Worm (Caenorhabditis elegans) whole organism, mixed stage, embryonic: ENCODE data around the gene gop-2.

Experiments
- bed-3 ChIP-seq: fragments of 200-800 bp; sonication (Bioruptor generic); optimal IDR thresholded peaks from 3 replicates; lab custom pipeline; 2018; ENCODE audit warnings: mild to moderate bottlenecking, missing genetic modification characterization, moderate library complexity, missing compliant biosample characterization
- blmp-1 ChIP-seq: fragments of 150-350 bp; optimal IDR thresholded peaks from 2 replicates; lab custom pipeline; 2014; ENCODE audit warnings: missing biosample characterization, missing genetic modification characterization
- ceh-39 ChIP-seq: fragments of 150-350 bp; optimal IDR thresholded peaks from 2 replicates; lab custom pipeline; 2014; ENCODE audit warnings: missing biosample characterization, missing genetic modification characterization
- ceh-43 ChIP-seq: fragments of 200-800 bp; sonication (Bioruptor generic); optimal IDR thresholded peaks from 2 replicates; lab custom pipeline; 2018; ENCODE audit warnings: mild to moderate bottlenecking, missing genetic modification characterization, moderate library complexity, missing compliant biosample characterization
- ceh-83 ChIP-seq: fragments of 200-800 bp; sonication (Bioruptor generic); optimal IDR thresholded peaks from 2 replicates; lab custom pipeline; 2018; ENCODE audit warnings: mild to moderate bottlenecking, missing genetic modification characterization, missing compliant biosample characterization
- ces-1 ChIP-seq: fragments of 150-350 bp; optimal IDR thresholded peaks from 2 replicates; lab custom pipeline; 2014; ENCODE audit warnings: missing biosample characterization, missing genetic modification reagents, missing genetic modification characterization
- cnd-1 ChIP-seq: fragments of 200-800 bp; sonication (Bioruptor generic); optimal IDR thresholded peaks from 2 replicates; lab custom pipeline; 2018; ENCODE audit warnings: mild to moderate bottlenecking, missing genetic modification characterization, missing compliant biosample characterization
- drap-1 ChIP-seq: fragments of 200-800 bp; sonication (Bioruptor generic); optimal IDR thresholded peaks from 3 replicates; lab custom pipeline; 2018; ENCODE audit warnings: mild to moderate bottlenecking, missing genetic modification characterization, missing compliant biosample characterization
- elt-1 ChIP-seq: sonication (generic microtip); optimal IDR thresholded peaks from 2 replicates; lab custom pipeline; 2017; ENCODE audit warnings: missing genetic modification characterization, mild to moderate bottlenecking, missing compliant biosample characterization, antibody characterized with exemption, moderate library complexity, borderline replicate concordance; ENCODE audit not compliant: insufficient read depth
- elt-3 ChIP-seq: fragments of 150-350 bp; optimal IDR thresholded peaks from 2 replicates; lab custom pipeline; 2014; ENCODE audit warnings: missing biosample characterization, missing genetic modification characterization
- flh-1 ChIP-seq: fragments of 200-800 bp; sonication (Bioruptor generic); optimal IDR thresholded peaks from 2 replicates; lab custom pipeline; 2018; ENCODE audit warnings: mild to moderate bottlenecking, missing genetic modification characterization, moderate library complexity, missing compliant biosample characterization
- ham-2 ChIP-seq: fragments of 200-800 bp; sonication (Bioruptor generic); optimal IDR thresholded peaks from 2 replicates; lab custom pipeline; 2018; ENCODE audit warnings: mild to moderate bottlenecking, missing genetic modification characterization, missing compliant biosample characterization
- hlh-1 ChIP-seq: fragments of 150-350 bp; optimal IDR thresholded peaks from 2 replicates; lab custom pipeline; 2014; ENCODE audit warnings: missing biosample characterization, missing genetic modification reagents, missing genetic modification characterization
- lin-13 ChIP-seq: fragments of 150-350 bp; optimal IDR thresholded peaks from 2 replicates; lab custom pipeline; 2014; ENCODE audit warnings: missing biosample characterization, missing genetic modification characterization
- lin-32 ChIP-seq: fragments of 200-800 bp; sonication (Bioruptor generic); optimal IDR thresholded peaks from 2 replicates; lab custom pipeline; 2018; ENCODE audit warnings: mild to moderate bottlenecking, missing genetic modification characterization, missing compliant biosample characterization
- lsy-2 ChIP-seq: fragments of 150-350 bp; optimal IDR thresholded peaks from 2 replicates; lab custom pipeline; 2014; ENCODE audit warnings: missing biosample characterization, missing genetic modification characterization
- mab-5 ChIP-seq: fragments of 150-350 bp; optimal IDR thresholded peaks from 2 replicates; lab custom pipeline; 2014; ENCODE audit warnings: missing biosample characterization, missing genetic modification characterization
- mep-1 ChIP-seq: fragments of 150-350 bp; optimal IDR thresholded peaks from 2 replicates; lab custom pipeline; 2017; ENCODE audit warnings: missing biosample characterization, missing genetic modification reagents, missing genetic modification characterization, inconsistent platforms
- mls-2 ChIP-seq: sonication (generic microtip); optimal IDR thresholded peaks from 2 replicates; lab custom pipeline; 2016; ENCODE audit warnings: mild to moderate bottlenecking, missing genetic modification characterization, moderate library complexity, missing compliant biosample characterization
- nhr-12 ChIP-seq: fragments of 150-350 bp; optimal IDR thresholded peaks from 2 replicates; lab custom pipeline; 2014; ENCODE audit warnings: missing biosample characterization, missing genetic modification characterization
- nhr-2 ChIP-seq: fragments of 150-350 bp; optimal IDR thresholded peaks from 2 replicates; lab custom pipeline; 2014; ENCODE audit warnings: missing biosample characterization, missing genetic modification characterization
- nhr-237 ChIP-seq: fragments of 150-350 bp; optimal IDR thresholded peaks from 2 replicates; lab custom pipeline; 2014; ENCODE audit warnings: missing biosample characterization, missing genetic modification characterization
- nhr-28 ChIP-seq: fragments of 150-350 bp; optimal IDR thresholded peaks from 2 replicates; lab custom pipeline; 2014; ENCODE audit warnings: missing biosample characterization, missing genetic modification characterization
- nhr-76 ChIP-seq: sonication (generic microtip); optimal IDR thresholded peaks from 2 replicates; lab custom pipeline; 2017; ENCODE audit warnings: missing biosample characterization, missing genetic modification characterization
- pha-4 ChIP-seq: fragments of 150-350 bp; optimal IDR thresholded peaks from 2 replicates; lab custom pipeline; 2018; ENCODE audit warnings: missing biosample characterization, missing genetic modification reagents, missing genetic modification characterization
- sem-2 ChIP-seq: fragments of 200-800 bp; sonication (Bioruptor generic); optimal IDR thresholded peaks from 2 replicates; lab custom pipeline; 2018; ENCODE audit warnings: mild to moderate bottlenecking, missing genetic modification characterization, missing compliant biosample characterization
- snpc-4 ChIP-seq: fragments of 150-350 bp; optimal IDR thresholded peaks from 2 replicates; lab custom pipeline; 2014; ENCODE audit warnings: missing biosample characterization, missing genetic modification characterization
- unc-120 ChIP-seq: sonication (generic microtip); optimal IDR thresholded peaks from 2 replicates; lab custom pipeline; 2017; ENCODE audit warnings: missing genetic modification characterization, missing compliant biosample characterization; ENCODE audit not compliant: poor library complexity, severe bottlenecking
- unc-39 ChIP-seq: fragments of 150-350 bp; optimal IDR thresholded peaks from 2 replicates; lab custom pipeline; 2014; ENCODE audit warnings: missing biosample characterization, missing genetic modification characterization
- zip-8 ChIP-seq: fragments of 150-350 bp; optimal IDR thresholded peaks from 2 replicates; lab custom pipeline; 2014; ENCODE audit warnings: missing biosample characterization, missing genetic modification characterization
- ztf-11 ChIP-seq: fragments of 150-350 bp; optimal IDR thresholded peaks from 2 replicates; lab custom pipeline; 2014; ENCODE audit warnings: missing biosample characterization, missing genetic modification characterization

Gene gop-2

DNA sequence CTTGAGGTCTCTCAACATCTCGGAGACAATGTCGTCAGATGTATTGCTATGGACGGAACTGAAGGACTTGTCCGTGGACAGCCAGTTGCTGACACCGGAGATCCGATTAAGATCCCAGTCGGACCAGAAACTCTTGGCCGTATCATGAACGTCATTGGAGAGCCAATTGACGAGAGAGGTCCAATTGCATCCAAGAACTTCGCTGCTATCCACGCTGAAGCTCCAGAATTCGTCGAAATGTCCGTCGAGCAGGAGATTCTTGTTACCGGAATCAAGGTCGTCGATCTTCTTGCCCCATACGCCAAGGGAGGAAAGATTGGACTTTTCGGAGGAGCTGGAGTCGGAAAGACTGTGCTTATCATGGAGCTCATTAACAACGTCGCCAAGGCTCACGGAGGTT is 30.0 kb upstream of the gop-2 start:
- TF ChIP-seq unc-120 (tag; lab: Kevin White, UChicago) (no peak), hlh-1 (tag; lab: Kevin White, UChicago) (no peak), cnd-1 (no peak), pha-4 (tag; lab: Kevin White, UChicago) (no peak), ham-2 (GFP tag; lab: Kevin White, UChicago) (no peak), nhr-2 (tag; lab: Kevin White, UChicago) (no peak), sem-2 (GFP tag; lab: Kevin White, UChicago) (no peak), lin-13 (no peak), nhr-237 (no peak), lin-32 (GFP tag; lab: Kevin White, UChicago) (no peak)

ce11 chrIII:5229511-5230250 is 29.1 kb upstream of the gop-2 start:
- no peak for TF ChIP-seq mab-5 (tag; lab: Kevin White, UChicago)
- no peak for TF ChIP-seq nhr-28 (tag; lab: Kevin White, UChicago)
- no peak for TF ChIP-seq blmp-1 (tag; lab: Kevin White, UChicago)
- no peak for TF ChIP-seq pha-4 (tag; lab: Kevin White, UChicago)
- no peak for TF ChIP-seq flh-1 (GFP tag; lab: Kevin White, UChicago)
- no peak for TF ChIP-seq cnd-1
- TF ChIP-seq mep-1 = no peak
- no peak for TF ChIP-seq ceh-43 (GFP tag; lab: Kevin White, UChicago)
- no peak for TF ChIP-seq nhr-12 (tag; lab: Kevin White, UChicago)
- TF ChIP-seq bed-3 (GFP tag; lab: Kevin White, UChicago) = no peak
- no peak for TF ChIP-seq zip-8 (tag; lab: Kevin White, UChicago)
- no peak for TF ChIP-seq sem-2 (GFP tag; lab: Kevin White, UChicago)
- no peak for TF ChIP-seq drap-1 (GFP tag; lab: Kevin White, UChicago)
- TF ChIP-seq snpc-4 = no peak
- no peak for TF ChIP-seq nhr-237
- no peak for TF ChIP-seq mls-2 (tag; lab: Kevin White, UChicago)
- TF ChIP-seq, all 35 proteins: peak for 0

DNA sequence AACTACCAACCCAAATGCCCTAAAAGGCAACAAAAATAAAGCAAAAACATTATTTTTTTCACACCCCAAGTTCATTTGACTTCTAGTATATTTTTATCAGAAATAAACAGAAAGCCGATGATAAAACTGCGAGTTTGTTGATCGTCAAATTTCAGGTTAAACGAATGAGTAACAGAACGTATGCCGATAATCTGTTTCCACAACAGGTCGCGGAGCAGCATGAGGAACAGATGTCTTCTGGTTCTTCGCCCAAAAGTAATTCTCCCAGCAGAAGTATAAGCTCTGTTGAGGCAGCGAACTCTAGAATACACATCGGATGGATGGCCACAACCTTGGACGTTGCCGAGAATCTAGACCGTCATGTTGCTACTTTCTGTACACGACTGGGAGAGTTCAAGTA is 28.4 kb upstream of the gop-2 start, which contains the start of gene prmt-5:
Gene prmt-5 (plus strand): TSS at position 141 of the 400 bp plus-strand sequence.
- TF ChIP-seq bed-3 (GFP tag; lab: Kevin White, UChicago) (no peak), flh-1 (GFP tag; lab: Kevin White, UChicago) (no peak), lin-13 (no peak), blmp-1 (tag; lab: Kevin White, UChicago) (no peak), ceh-43 (GFP tag; lab: Kevin White, UChicago) (no peak), unc-120 (tag; lab: Kevin White, UChicago) (no peak), ceh-39 (tag; lab: Kevin White, UChicago) (no peak), ztf-11 (tag; lab: Kevin White, UChicago) (no peak), nhr-237 (no peak), sem-2 (GFP tag; lab: Kevin White, UChicago) (no peak), cnd-1 (no peak), unc-39 (no peak), ceh-83 (GFP tag; lab: Kevin White, UChicago) (no peak), zip-8 (tag; lab: Kevin White, UChicago) (no peak)

- TF ChIP-seq flh-1 (GFP tag; lab: Kevin White, UChicago) = no peak
- no peak for TF ChIP-seq lsy-2 (tag; lab: Kevin White, UChicago)
- TF ChIP-seq bed-3 (GFP tag; lab: Kevin White, UChicago) = no peak
- TF ChIP-seq pha-4 (tag; lab: Kevin White, UChicago) = peak; percentile 35
- no peak for TF ChIP-seq cnd-1
- no peak for TF ChIP-seq lin-13
- TF ChIP-seq, all 35 proteins: peak for 1
Measured at ce11 chrIII:5233140-5233539, 25.7 kb upstream of the gop-2 start.

ce11 chrIII:5234312-5234711 is 24.5 kb upstream of the gop-2 start, which contains the start of gene mrps-26:
mrps-26 (plus strand) TSS chrIII:5234612.
- TF ChIP-seq mls-2 (tag; lab: Kevin White, UChicago) = no peak
- no peak for TF ChIP-seq blmp-1 (tag; lab: Kevin White, UChicago)
- TF ChIP-seq ham-2 (GFP tag; lab: Kevin White, UChicago) = no peak
- TF ChIP-seq elt-1 (tag; lab: Kevin White, UChicago) = no peak
- no peak for TF ChIP-seq nhr-28 (tag; lab: Kevin White, UChicago)
- no peak for TF ChIP-seq mep-1
- no peak for TF ChIP-seq flh-1 (GFP tag; lab: Kevin White, UChicago)
- no peak for TF ChIP-seq lin-32 (GFP tag; lab: Kevin White, UChicago)
- no peak for TF ChIP-seq nhr-76
- TF ChIP-seq unc-120 (tag; lab: Kevin White, UChicago) = no peak
- no peak for TF ChIP-seq snpc-4
- TF ChIP-seq lsy-2 (tag; lab: Kevin White, UChicago) = no peak
- no peak for TF ChIP-seq zip-8 (tag; lab: Kevin White, UChicago)
- TF ChIP-seq elt-3 = no peak
- TF ChIP-seq sem-2 (GFP tag; lab: Kevin White, UChicago) = no peak
- no peak for TF ChIP-seq mab-5 (tag; lab: Kevin White, UChicago)
- no peak for TF ChIP-seq ces-1 (GFP tag; lab: Kevin White, UChicago)
